Fruit fly (Drosophila melanogaster) Kc167 (cell line): ENCODE measurements around the gene CG12480.

Source experiments
- h ChIP-seq: fragments of >200 bp; optimal IDR thresholded peaks from 3 replicates; lab custom pipeline; 2018; ENCODE audit warnings: missing external identifiers
- psq ChIP-seq: fragments of >200 bp; optimal IDR thresholded peaks from 2 replicates; lab custom pipeline; 2017; ENCODE audit warnings: missing external identifiers
- ttk ChIP-seq: sonication (Bioruptor generic); optimal IDR thresholded peaks from 2 replicates; lab custom pipeline; 2017; ENCODE audit warnings: missing external identifiers

dm6 chrX:14123688-14124087 lies 45.7 kb upstream of the CG12480 start:
- TF ChIP-seq h (lab: Kevin White, UChicago) (no peak), ttk (lab: Kevin White, UChicago) (no peak), psq (no peak)
